Fruit fly (Drosophila melanogaster): ENCODE data around the gene CG18171.

DNA sequence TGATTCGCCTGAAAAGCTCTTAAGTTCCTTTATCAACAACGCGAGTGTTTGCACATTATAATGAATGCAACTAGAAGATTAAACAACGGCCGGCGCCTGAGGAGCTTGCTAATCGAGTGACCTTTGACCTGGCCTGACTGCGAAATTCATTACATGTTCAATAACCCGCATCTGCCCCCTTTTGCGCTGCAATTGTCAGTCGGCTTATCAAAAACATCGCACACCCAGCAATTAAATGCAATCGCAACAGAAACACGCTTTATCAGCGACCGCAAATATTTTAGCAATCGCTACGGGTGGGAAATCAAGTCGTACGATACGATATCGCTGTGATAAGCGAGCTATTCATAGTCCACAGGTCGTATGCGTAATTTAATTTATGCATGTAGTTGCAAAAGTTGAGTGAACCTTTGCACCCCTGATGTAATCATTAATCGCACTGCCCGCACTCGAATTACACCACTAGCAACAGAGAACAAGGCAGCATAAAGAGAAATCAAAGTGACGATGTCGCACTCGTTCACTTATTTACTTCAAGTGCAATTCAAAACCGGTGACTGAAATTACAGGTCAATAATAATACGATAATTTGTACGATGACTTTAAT lies 16.7 kb upstream of the CG18171 start:
- TF ChIP-seq CrebA (GFP tag; optimal IDR thresholded peaks at IDR 0.05; ENCODE audit: borderline replicate concordance) (no peak), Mio (GFP tag; optimal IDR thresholded peaks at IDR 0.05) (no peak), Dfd (GFP tag; optimal IDR thresholded peaks at IDR 0.05) (no peak), usp (GFP tag; optimal IDR thresholded peaks at IDR 0.05) (no peak), rgr (GFP tag; optimal IDR thresholded peaks at IDR 0.05) (no peak), OdsH (GFP tag; optimal IDR thresholded peaks at IDR 0.05) (no peak), h (GFP tag; optimal IDR thresholded peaks at IDR 0.05) (no peak), woc (GFP tag; optimal IDR thresholded peaks at IDR 0.05) (no peak), lola (GFP tag; optimal IDR thresholded peaks at IDR 0.05) (no peak), psq (GFP tag; optimal IDR thresholded peaks at IDR 0.05) (no peak), jim (GFP tag; optimal IDR thresholded peaks at IDR 0.05) (no peak), fru (GFP tag; optimal IDR thresholded peaks at IDR 0.05) (no peak), Abd-B (GFP tag; optimal IDR thresholded peaks at IDR 0.05) (no peak)
